Worm (Caenorhabditis elegans) whole organism, young adult: ENCODE results near the gene R11H6.5.

Experiments
- B0261.1 ChIP-seq: sonication (generic microtip); optimal IDR thresholded peaks from 2 replicates; lab custom pipeline; 2016; ENCODE audit warnings: mild to moderate bottlenecking, missing genetic modification characterization, moderate library complexity, missing compliant biosample characterization
- F49E8.2 ChIP-seq: sonication (generic microtip); optimal IDR thresholded peaks from 3 replicates; lab custom pipeline; 2017; ENCODE audit warnings: missing genetic modification characterization, mild to moderate bottlenecking, missing compliant biosample characterization, antibody characterized with exemption, moderate library complexity; ENCODE audit not compliant: insufficient read depth
- Y95B8A.8 ChIP-seq: fragments of 200-800 bp; sonication (Bioruptor generic); IDR thresholded peaks from 2 replicates; pipeline ENCODE4 v1.3.6; 2022; ENCODE audit warnings: missing genetic modification reagents, missing genetic modification characterization, missing compliant biosample characterization
- ceh-40 ChIP-seq: fragments of 200-800 bp; sonication (Bioruptor generic); IDR thresholded peaks from 2 replicates; pipeline ENCODE4 v1.3.6; 2022; ENCODE audit warnings: missing genetic modification characterization, missing compliant biosample characterization
- ceh-79 ChIP-seq: sonication (generic microtip); optimal IDR thresholded peaks from 2 replicates; lab custom pipeline; 2017; ENCODE audit warnings: mild to moderate bottlenecking, missing genetic modification characterization, missing compliant biosample characterization
- sptf-2 ChIP-seq: fragments of 200-800 bp; sonication (Bioruptor generic); optimal IDR thresholded peaks from 2 replicates; lab custom pipeline; 2018; ENCODE audit warnings: mild to moderate bottlenecking, missing genetic modification characterization, missing compliant biosample characterization
- ztf-22 ChIP-seq: fragments of 200-800 bp; sonication (Bioruptor generic); optimal IDR thresholded peaks from 2 replicates; lab custom pipeline; 2018; ENCODE audit warnings: mild to moderate bottlenecking, missing genetic modification characterization, moderate library complexity, missing compliant biosample characterization
- ztf-6 ChIP-seq: fragments of 200-800 bp; sonication (Bioruptor generic); IDR thresholded peaks from 2 replicates; pipeline ENCODE4 v1.3.6; 2022; ENCODE audit warnings: missing genetic modification reagents, missing genetic modification characterization, missing compliant biosample characterization

DNA sequence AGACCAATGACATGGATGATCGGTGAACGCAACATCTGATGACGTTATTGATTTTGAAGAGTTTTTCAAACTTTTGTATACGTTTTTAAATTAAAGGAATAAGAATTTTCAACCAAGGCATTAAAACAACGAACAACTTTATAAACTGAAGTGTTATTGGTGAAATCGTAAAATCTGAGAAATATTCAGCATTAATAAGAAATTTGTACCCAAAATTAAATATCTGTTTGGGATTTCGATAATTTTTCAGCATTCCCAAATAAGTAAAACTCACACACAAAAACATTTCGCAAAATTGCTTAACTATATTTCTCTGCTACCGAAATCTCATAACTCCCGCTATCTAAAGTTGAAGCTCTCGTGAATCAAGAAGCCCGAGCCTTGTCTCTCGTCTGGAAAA is 47.6 kb upstream of the R11H6.5 start:
- TF ChIP-seq sptf-2, result no peak
- no peak for TF ChIP-seq ztf-22 (GFP tag; lab: Kevin White, UChicago)
- no peak for TF ChIP-seq ztf-6 (GFP tag; lab: Robert Waterston, UW)
- no peak for TF ChIP-seq ceh-79
- TF ChIP-seq Y95B8A.8 (GFP tag; lab: Robert Waterston, UW), result no peak
- TF ChIP-seq F49E8.2 (tag; lab: Kevin White, UChicago), result no peak
- no peak for TF ChIP-seq ceh-40 (GFP tag; lab: Robert Waterston, UW)
- TF ChIP-seq B0261.1 (tag; lab: Kevin White, UChicago), result no peak
